Fruit fly (Drosophila melanogaster) whole organism, embryonic: ENCODE results near the gene Chrac-14.
A peak's percentile ranks its signal among the peaks of the same experiment; 100 is the strongest.

Source experiments
- Abd-B ChIP-seq: fragments of 200-800 bp; sonication (Bioruptor generic); optimal IDR thresholded peaks from 2 replicates; lab custom pipeline; 2018; ENCODE audit warnings: missing biosample characterization, mild to moderate bottlenecking, missing genetic modification characterization, moderate library complexity
- Asciz ChIP-seq: fragments of 200-800 bp; sonication (Bioruptor generic); optimal IDR thresholded peaks from 2 replicates; lab custom pipeline; 2017; ENCODE audit warnings: missing biosample characterization, mild to moderate bottlenecking, missing genetic modification characterization, missing genetic modification reagents
- CG1024 ChIP-seq: fragments of 200-800 bp; sonication (Bioruptor generic); IDR thresholded peaks from 2 replicates; pipeline ENCODE4 v1.3.6; 2022; ENCODE audit warnings: missing biosample characterization, missing genetic modification characterization
- CG10431 ChIP-seq: fragments of 200-800 bp; sonication (Bioruptor generic); optimal IDR thresholded peaks from 3 replicates; lab custom pipeline; 2018; ENCODE audit warnings: missing biosample characterization, mild to moderate bottlenecking, missing genetic modification characterization
- CG11723 ChIP-seq: fragments of 200-800 bp; sonication (Bioruptor generic); optimal IDR thresholded peaks from 2 replicates; lab custom pipeline; 2017; ENCODE audit warnings: missing biosample characterization, mild to moderate bottlenecking, missing genetic modification characterization
- CG12071 ChIP-seq: fragments of 200-800 bp; sonication (Bioruptor generic); optimal IDR thresholded peaks from 3 replicates; lab custom pipeline; 2018; ENCODE audit warnings: missing biosample characterization, mild to moderate bottlenecking, missing genetic modification characterization
- CG15514 ChIP-seq: fragments of 200-800 bp; sonication (Bioruptor generic); optimal IDR thresholded peaks from 3 replicates; lab custom pipeline; 2017; ENCODE audit warnings: missing biosample characterization, missing genetic modification characterization, mild to moderate bottlenecking, moderate library complexity, missing genetic modification reagents
- CG18619 ChIP-seq: fragments of 200-800 bp; sonication (Bioruptor generic); optimal IDR thresholded peaks from 3 replicates; lab custom pipeline; 2017; ENCODE audit warnings: missing biosample characterization, mild to moderate bottlenecking, missing genetic modification characterization
- CG18764 ChIP-seq: fragments of 200-800 bp; sonication (Bioruptor generic); optimal IDR thresholded peaks from 3 replicates; lab custom pipeline; 2016; ENCODE audit warnings: missing biosample characterization, missing genetic modification characterization
- CG2199 ChIP-seq: fragments of 200-800 bp; sonication (Bioruptor generic); IDR thresholded peaks from 3 replicates; pipeline ENCODE4 v1.3.6; 2022; ENCODE audit warnings: missing biosample characterization, missing genetic modification characterization
- CG31224 ChIP-seq: fragments of 200-800 bp; sonication (Bioruptor generic); IDR thresholded peaks from 2 replicates; pipeline ENCODE4 v1.3.6; 2022; ENCODE audit warnings: missing biosample characterization, missing genetic modification characterization
- CG3163 ChIP-seq: fragments of 200-800 bp; sonication (Bioruptor generic); optimal IDR thresholded peaks from 3 replicates; lab custom pipeline; 2016; ENCODE audit warnings: missing biosample characterization, missing genetic modification characterization
- CG34224 ChIP-seq: fragments of 200-800 bp; sonication (Bioruptor generic); IDR thresholded peaks from 3 replicates; pipeline ENCODE4 v1.3.6; 2022; ENCODE audit warnings: missing biosample characterization, missing genetic modification characterization; ENCODE audit not compliant: partially characterized antibody
- CG3726 ChIP-seq: fragments of 200-800 bp; sonication (Bioruptor generic); IDR thresholded peaks from 3 replicates; pipeline ENCODE4, ENCODE4 v1.3.6; 2022; ENCODE audit warnings: missing biosample characterization, missing genetic modification characterization
- CG4854 ChIP-seq: fragments of 200-800 bp; sonication (Bioruptor generic); optimal IDR thresholded peaks from 2 replicates; lab custom pipeline; 2016; ENCODE audit warnings: missing biosample characterization, missing genetic modification characterization, inconsistent platforms
- CG8089 ChIP-seq: fragments of 200-800 bp; sonication (Bioruptor generic); optimal IDR thresholded peaks from 3 replicates; lab custom pipeline; 2016; ENCODE audit warnings: missing biosample characterization, missing genetic modification characterization
- Dp ChIP-seq: fragments of 200-800 bp; sonication (Bioruptor generic); optimal IDR thresholded peaks from 2 replicates; lab custom pipeline; 2018; ENCODE audit warnings: missing biosample characterization, mild to moderate bottlenecking, missing genetic modification characterization, moderate library complexity
- Eip74EF ChIP-seq, 2 experiments: fragments of 200-800 bp in 1 of 2; fragments of >200 bp in 1 of 2; sonication (Bioruptor generic) in 1 of 2; optimal IDR thresholded peaks; 2 replicates each; lab custom pipeline; 2017 to 2019; ENCODE audit warnings: missing biosample characterization in 2 of 2, missing genetic modification characterization in 2 of 2, mild to moderate bottlenecking in 1 of 2, moderate library complexity in 1 of 2
- Ets65A ChIP-seq: fragments of 200-800 bp; sonication (Bioruptor generic); peaks from one replicate; lab custom pipeline; 2016; ENCODE audit warnings: missing biosample characterization, missing genetic modification characterization
- Kr ChIP-seq: fragments of 200-800 bp; sonication (Bioruptor generic); optimal IDR thresholded peaks from 2 replicates; lab custom pipeline; 2017; ENCODE audit warnings: missing biosample characterization, mild to moderate bottlenecking, missing genetic modification characterization
- Med ChIP-seq: fragments of 200-800 bp; sonication (Bioruptor generic); peaks from one replicate; lab custom pipeline; 2016; ENCODE audit warnings: missing biosample characterization, missing genetic modification characterization, mild to moderate bottlenecking, inconsistent platforms, moderate library complexity
- NFAT ChIP-seq: fragments of 200-800 bp; sonication (Bioruptor generic); IDR thresholded peaks from 2 replicates; pipeline ENCODE4 v1.3.6; 2022; ENCODE audit warnings: missing biosample characterization, missing genetic modification characterization
- Nf-YA ChIP-seq: fragments of 200-800 bp; sonication (Bioruptor generic); IDR thresholded peaks from 2 replicates; pipeline ENCODE4 v1.3.6; 2022; ENCODE audit warnings: missing biosample characterization, missing genetic modification characterization
- Opbp ChIP-seq: fragments of 200-800 bp; sonication (Bioruptor generic); IDR thresholded peaks from 3 replicates; pipeline ENCODE4 v1.3.6; 2022; ENCODE audit warnings: missing biosample characterization, missing genetic modification characterization; ENCODE audit not compliant: partially characterized antibody
- Trl ChIP-seq, 3 experiments: fragments of >200 bp in 2 of 3; fragments of 200-800 bp in 1 of 3; sonication (Bioruptor generic) in 1 of 3; optimal IDR thresholded peaks; 2 replicates in 1 of 3; 3 replicates in 2 of 3; lab custom pipeline; 2016 to 2017; ENCODE audit warnings: missing biosample characterization in 1 of 3, missing genetic modification characterization in 1 of 3
- ara ChIP-seq: fragments of 200-800 bp; sonication (Bioruptor generic); IDR thresholded peaks from 2 replicates; pipeline ENCODE4 v1.3.6; 2022; ENCODE audit warnings: missing biosample characterization, missing genetic modification characterization
- crp ChIP-seq, 2 experiments: fragments of 200-800 bp; sonication (Bioruptor generic); optimal IDR thresholded peaks; 2 replicates in 1 of 2; 3 replicates in 1 of 2; lab custom pipeline; 2017; ENCODE audit warnings: missing biosample characterization in 2 of 2, missing genetic modification characterization in 2 of 2, mild to moderate bottlenecking in 1 of 2, moderate library complexity in 1 of 2
- ewg ChIP-seq: fragments of 200-800 bp; sonication (Bioruptor generic); optimal IDR thresholded peaks from 3 replicates; lab custom pipeline; 2017; ENCODE audit warnings: mild to moderate bottlenecking, missing biosample characterization, missing genetic modification reagents, missing genetic modification characterization
- eyg ChIP-seq: fragments of 200-800 bp; sonication (Bioruptor generic); optimal IDR thresholded peaks from 3 replicates; lab custom pipeline; 2016; ENCODE audit warnings: missing biosample characterization, missing genetic modification characterization
- gcm ChIP-seq: fragments of 200-800 bp; sonication (Bioruptor generic); optimal IDR thresholded peaks from 2 replicates; lab custom pipeline; 2019; ENCODE audit warnings: missing biosample characterization, mild to moderate bottlenecking, missing genetic modification characterization, moderate library complexity
- grn ChIP-seq: fragments of 200-800 bp; sonication (Bioruptor generic); optimal IDR thresholded peaks from 3 replicates; lab custom pipeline; 2017; ENCODE audit warnings: missing biosample characterization, missing genetic modification characterization
- hkb ChIP-seq, 2 experiments: fragments of 200-800 bp in 1 of 2; fragments of >200 bp in 1 of 2; sonication (Bioruptor generic) in 1 of 2; IDR thresholded peaks in 1 of 2; optimal IDR thresholded peaks in 1 of 2; 2 replicates each; pipeline versions ENCODE4 v1.3.6 to Lab custom; 2017 to 2022; ENCODE audit warnings: missing biosample characterization in 1 of 2, missing genetic modification characterization in 1 of 2
- insv ChIP-seq, 2 experiments: fragments of 200-800 bp; sonication (Bioruptor generic); optimal IDR thresholded peaks; 3 replicates each; lab custom pipeline; 2016 to 2018; ENCODE audit warnings: missing biosample characterization in 2 of 2, missing genetic modification characterization in 2 of 2
- mam ChIP-seq: fragments of 200-800 bp; sonication (Bioruptor generic); optimal IDR thresholded peaks from 3 replicates; lab custom pipeline; 2016; ENCODE audit warnings: missing biosample characterization, missing genetic modification characterization
- nom ChIP-seq: fragments of 200-800 bp; sonication (Bioruptor generic); optimal IDR thresholded peaks from 2 replicates; lab custom pipeline; 2017; ENCODE audit warnings: missing biosample characterization, missing genetic modification characterization, mild to moderate bottlenecking, moderate library complexity, missing genetic modification reagents
- phol ChIP-seq: fragments of 200-800 bp; sonication (Bioruptor generic); optimal IDR thresholded peaks from 3 replicates; lab custom pipeline; 2018; ENCODE audit warnings: missing biosample characterization, mild to moderate bottlenecking, missing genetic modification characterization, moderate library complexity
- row ChIP-seq: fragments of 200-800 bp; sonication (Bioruptor generic); IDR thresholded peaks from 3 replicates; pipeline ENCODE4 v1.3.6; 2022; ENCODE audit warnings: missing biosample characterization, missing genetic modification characterization
- sisA ChIP-seq: fragments of 200-800 bp; sonication (Bioruptor generic); IDR thresholded peaks from 2 replicates; pipeline ENCODE4 v1.3.6; 2022; ENCODE audit warnings: missing biosample characterization, missing genetic modification characterization
- so ChIP-seq: fragments of 200-800 bp; sonication (Bioruptor generic); IDR thresholded peaks from 3 replicates; pipeline ENCODE4 v1.3.6; 2022; ENCODE audit warnings: missing biosample characterization, missing genetic modification characterization
- sob ChIP-seq: fragments of 200-800 bp; sonication (Bioruptor generic); IDR thresholded peaks from 2 replicates; pipeline ENCODE4 v1.3.6; 2022; ENCODE audit warnings: missing biosample characterization, missing genetic modification characterization
- tio ChIP-seq: fragments of 200-800 bp; sonication (Bioruptor generic); optimal IDR thresholded peaks from 2 replicates; lab custom pipeline; 2017; ENCODE audit warnings: missing biosample characterization, missing genetic modification characterization, inconsistent platforms
- tna ChIP-seq: fragments of 200-800 bp; sonication (Bioruptor generic); IDR thresholded peaks from 2 replicates; pipeline ENCODE4 v1.3.6; 2022; ENCODE audit warnings: missing biosample characterization, missing genetic modification characterization; ENCODE audit not compliant: partially characterized antibody
- vfl ChIP-seq: fragments of 200-800 bp; sonication (Bioruptor generic); optimal IDR thresholded peaks from 2 replicates; lab custom pipeline; 2016; ENCODE audit warnings: missing biosample characterization, missing genetic modification characterization
- vvl ChIP-seq: fragments of 200-800 bp; sonication (Bioruptor generic); IDR thresholded peaks from 2 replicates; pipeline ENCODE4 v1.3.6; 2022; ENCODE audit warnings: missing biosample characterization, missing genetic modification characterization

Gene Chrac-14

DNA sequence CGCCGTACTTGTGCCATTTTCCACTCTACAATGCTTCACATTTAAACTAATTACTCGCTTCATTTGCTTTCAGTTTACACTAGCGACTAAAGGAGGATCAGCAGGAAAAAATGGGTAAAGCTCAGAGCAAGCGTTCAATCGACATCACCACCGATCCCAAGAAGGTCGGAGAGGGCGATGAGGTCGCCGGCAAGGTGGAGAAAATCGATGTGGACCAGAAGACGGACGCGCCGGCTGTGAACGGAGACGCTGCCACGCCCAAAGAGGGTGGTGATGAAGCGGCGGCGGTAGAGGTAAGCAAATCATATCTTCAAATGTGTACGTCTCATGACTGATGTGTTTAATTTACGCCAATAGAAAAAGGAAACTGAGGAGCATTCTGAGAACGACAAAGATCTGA, 10.4 kb upstream of the Chrac-14 start:
- no peak for TF ChIP-seq eyg (GFP tag; lab: Kevin White, UChicago)
- peak; percentile 63 for TF ChIP-seq Med (GFP tag; lab: Kevin White, UChicago)

dm6 chr2L:8432130-8432529, 5.1 kb upstream of the Chrac-14 start:
- TF ChIP-seq ewg (GFP tag; lab: Kevin White, UChicago) (peak; percentile 16), tio (GFP tag; lab: Kevin White, UChicago) (no peak), so (0 out of 3 replicates have a peak, but pooled peaks have one; percentile 11), ara (GFP tag; lab: Robert Waterston, UW) (0 out of 2 replicates have a peak, but pooled peaks have one; percentile 15), sob (GFP tag; lab: Robert Waterston, UW) (0 out of 2 replicates have a peak, but pooled peaks have one; percentile 12), Ets65A (GFP tag; lab: Kevin White, UChicago) (peak; percentile 91), Kr (GFP tag; lab: Kevin White, UChicago) (no peak), Asciz (GFP tag; lab: Kevin White, UChicago) (no peak), Abd-B (GFP tag; lab: Kevin White, UChicago) (no peak), CG3726 (GFP tag; lab: Robert Waterston, UW) (0 out of 3 replicates have a peak, but pooled peaks have one; percentile 25), phol (tag; lab: Kevin White, UChicago) (no peak), insv (GFP tag; optimal IDR thresholded peaks at IDR 0.05; lab: Kevin White, UChicago) (no peak), sisA (GFP tag; lab: Robert Waterston, UW) (0 out of 2 replicates have a peak, but pooled peaks have one; percentile 19), CG1024 (GFP tag; lab: Robert Waterston, UW) (no peak), gcm (GFP tag; lab: Kevin White, UChicago) (no peak)

- TF ChIP-seq CG3163 (GFP tag; lab: Kevin White, UChicago) = peak; percentile 75
- TF ChIP-seq Trl (optimal IDR thresholded peaks at IDR 0.05; lab: Kevin White, UChicago) = peak; percentile 55 to 60
- TF ChIP-seq Trl (GFP tag; optimal IDR thresholded peaks at IDR 0.05; lab: Kevin White, UChicago) = no peak
- TF ChIP-seq Opbp (GFP tag; lab: Robert Waterston, UW) = 0 out of 3 replicates have a peak, but pooled peaks have one; percentile 45
- 0 out of 2 replicates have a peak, but pooled peaks have one; percentile 28 for TF ChIP-seq NFAT (GFP tag; lab: Robert Waterston, UW)
- peak; percentile 78; the same call in 2 of the 3 replicates for TF ChIP-seq CG2199
- peak; percentile 34; the same call in 1 of the 3 replicates for TF ChIP-seq CG34224 (GFP tag; lab: Robert Waterston, UW)
- peak; percentile 16 for TF ChIP-seq nom (GFP tag; lab: Kevin White, UChicago)
- TF ChIP-seq CG18619 (GFP tag; lab: Kevin White, UChicago) = no peak
- no peak for TF ChIP-seq CG15514 (GFP tag; lab: Kevin White, UChicago)
Observed at dm6 chr2L:8433512-8433911, 3.7 kb upstream of the Chrac-14 start, which contains the start of gene grk. Gene grk, minus strand, starts transcription at chr2L:8433598.

DNA sequence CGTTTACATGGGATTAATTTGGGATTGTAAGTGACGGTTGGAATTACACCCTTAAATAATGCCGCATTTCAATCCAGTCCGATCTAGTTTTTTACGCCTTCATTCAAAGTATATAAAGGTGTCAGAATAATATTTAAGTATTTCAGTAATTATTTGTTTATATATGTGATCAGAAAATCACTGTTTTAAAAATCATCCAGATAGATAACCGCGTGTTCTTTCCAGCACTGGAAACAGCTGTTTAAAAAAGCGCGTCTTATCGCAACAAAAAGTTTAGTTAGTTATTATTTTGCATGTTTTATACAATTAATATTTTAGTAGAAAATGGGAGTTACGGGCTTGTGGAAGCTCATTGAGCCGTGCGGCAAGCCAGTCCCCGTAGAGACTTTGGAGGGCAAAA, 847 bp downstream of the Chrac-14 start, which contains the start of gene mus201:
TSS of gene mus201 (plus strand) at position 118 of the 400 bp plus-strand sequence.
- peak in 1 of 2 experiments; percentile 80 for TF ChIP-seq crp (GFP tag; optimal IDR thresholded peaks at IDR 0.05; lab: Kevin White, UChicago)
- TF ChIP-seq hkb (optimal IDR thresholded peaks at IDR 0.05; lab: Kevin White, UChicago) = no peak
- no peak for TF ChIP-seq hkb (GFP tag; IDR thresholded peaks at IDR 0.05; lab: Robert Waterston, UW)
- no peak for TF ChIP-seq CG8089 (GFP tag; lab: Kevin White, UChicago)
- TF ChIP-seq row (GFP tag; lab: Robert Waterston, UW) = peak; percentile 32; the same call in 1 of the 3 replicates
- no peak for TF ChIP-seq tna (GFP tag; lab: Robert Waterston, UW)
- no peak for TF ChIP-seq CG12071
- TF ChIP-seq grn (GFP tag; lab: Kevin White, UChicago) = no peak
- peak; percentile 68 for TF ChIP-seq CG10431 (GFP tag; lab: Kevin White, UChicago)
- TF ChIP-seq Dp (GFP tag; lab: Kevin White, UChicago) = peak; percentile 41
- no peak for TF ChIP-seq Eip74EF (GFP tag; optimal IDR thresholded peaks at IDR 0.05; lab: Kevin White, UChicago)
- no peak for TF ChIP-seq mam (GFP tag; lab: Kevin White, UChicago)
- no peak for TF ChIP-seq CG31224 (GFP tag; lab: Robert Waterston, UW)
- TF ChIP-seq vfl (GFP tag; lab: Kevin White, UChicago) = no peak
- no peak for TF ChIP-seq CG4854
- no peak for TF ChIP-seq Nf-YA
- no peak for TF ChIP-seq CG18764
- TF ChIP-seq sisA (GFP tag; lab: Robert Waterston, UW) = no peak
- TF ChIP-seq CG11723 = no peak
- no peak for TF ChIP-seq vvl (GFP tag; lab: Robert Waterston, UW)
